Worm (Caenorhabditis elegans): Measurements from ENCODE around the gene srx-23.

srx-23 gene

ce11 chrV:723895-724352 lies 41.8 kb downstream of the srx-23 start, which contains the start of gene fbxb-72 (continued):
- TF ChIP-seq C04F5.9 (tag; optimal IDR thresholded peaks at IDR 0.05) (peak; percentile 21), elt-2 (tag; optimal IDR thresholded peaks at IDR 0.05) (peak; percentile 60), nhr-84 (tag; optimal IDR thresholded peaks at IDR 0.05) (peak; percentile 59), unc-86 (tag; optimal IDR thresholded peaks at IDR 0.05) (no peak), nhr-71 (tag; optimal IDR thresholded peaks at IDR 0.05) (peak; percentile 84), tbx-2 (tag; optimal IDR thresholded peaks at IDR 0.05) (peak; percentile 69), efl-3 (GFP tag; optimal IDR thresholded peaks at IDR 0.05) (no peak), nhr-19 (GFP tag; conservative IDR thresholded peaks at IDR 0.05) (peak; percentile 70), efl-1 (optimal IDR thresholded peaks at IDR 0.05) (peak; percentile 37 to 38), efl-1 (GFP tag; optimal IDR thresholded peaks at IDR 0.05 in 1 of 2) (peak in 1 of 2 experiments; percentile 95), snu-23 (GFP tag; optimal IDR thresholded peaks at IDR 0.05) (peak; percentile 78), nhr-77 (tag; optimal IDR thresholded peaks at IDR 0.05) (no peak), nhr-47 (tag; optimal IDR thresholded peaks at IDR 0.05) (peak; percentile 68), mep-1 (tag; optimal IDR thresholded peaks at IDR 0.05) (no peak), unc-30 (tag; optimal IDR thresholded peaks at IDR 0.05) (no peak), hlh-4 (tag; optimal IDR thresholded peaks at IDR 0.05) (no peak), dsc-1 (tag; optimal IDR thresholded peaks at IDR 0.05) (no peak), ceh-63 (GFP tag; optimal IDR thresholded peaks at IDR 0.05) (no peak), lin-13 (GFP tag; optimal IDR thresholded peaks at IDR 0.05) (no peak), aha-1 (tag; optimal IDR thresholded peaks at IDR 0.05) (no peak), unc-98 (GFP tag; IDR thresholded peaks at IDR 0.05) (no peak), nhr-28 (tag; optimal IDR thresholded peaks at IDR 0.05) (no peak), zip-4 (GFP tag; optimal IDR thresholded peaks at IDR 0.05) (peak; percentile 23), mab-9 (GFP tag; IDR thresholded peaks at IDR 0.05) (no peak), lin-39 (tag; optimal IDR thresholded peaks at IDR 0.05) (peak; percentile 37), nhr-20 (tag; optimal IDR thresholded peaks at IDR 0.05) (peak; percentile 51), nhr-237 (tag; optimal IDR thresholded peaks at IDR 0.05) (no peak), ceh-8 (GFP tag; optimal IDR thresholded peaks at IDR 0.05) (no peak), blmp-1 (tag; optimal IDR thresholded peaks at IDR 0.05) (no peak), irx-1 (tag; optimal IDR thresholded peaks at IDR 0.05) (peak; percentile 3), ceh-88 (GFP tag; IDR thresholded peaks at IDR 0.05) (peak; percentile 38; the same call in 1 of the 2 replicates), ces-1 (GFP tag; optimal IDR thresholded peaks at IDR 0.05) (no peak), nhr-11 (tag; optimal IDR thresholded peaks at IDR 0.05) (peak; percentile 17), rnt-1 (tag; optimal IDR thresholded peaks at IDR 0.05) (peak; percentile 53), swsn-7 (tag; optimal IDR thresholded peaks at IDR 0.05) (peak; percentile 7), ets-5 (GFP tag; IDR thresholded peaks at IDR 0.05) (no peak), pax-3 (tag; optimal IDR thresholded peaks at IDR 0.05) (no peak), ama-1 (optimal IDR thresholded peaks at IDR 0.05) (peak; percentile 89), zag-1 (tag; optimal IDR thresholded peaks at IDR 0.05) (no peak), aly-2 (tag; optimal IDR thresholded peaks at IDR 0.05) (peak; percentile 100), tlp-1 (tag; optimal IDR thresholded peaks at IDR 0.05) (no peak), hlh-17 (GFP tag; optimal IDR thresholded peaks at IDR 0.05; ENCODE audit: borderline replicate concordance) (no peak), vab-15 (tag; optimal IDR thresholded peaks at IDR 0.05) (no peak), C16A3.4 (tag; optimal IDR thresholded peaks at IDR 0.05) (peak; percentile 92), jun-1 (tag; optimal IDR thresholded peaks at IDR 0.05) (peak; percentile 48), unc-130 (tag; optimal IDR thresholded peaks at IDR 0.05) (no peak), fkh-4 (tag; optimal IDR thresholded peaks at IDR 0.05; ENCODE audit: borderline replicate concordance) (no peak), skn-1 (tag; optimal IDR thresholded peaks at IDR 0.05) (no peak), sptf-1 (tag; optimal IDR thresholded peaks at IDR 0.05) (no peak), fkh-8 (tag; optimal IDR thresholded peaks at IDR 0.05) (peak; percentile 46), elt-3 (tag; optimal IDR thresholded peaks at IDR 0.05) (peak in 2 of 6 experiments; percentile 12 to 20), fos-1 (tag; optimal IDR thresholded peaks at IDR 0.05) (no peak), ztf-4 (tag; optimal IDR thresholded peaks at IDR 0.05) (peak; percentile 85), pqm-1 (tag; optimal IDR thresholded peaks at IDR 0.05) (no peak), C34B4.2 (tag; optimal IDR thresholded peaks at IDR 0.05) (no peak)
